Fruit fly (Drosophila melanogaster) whole organism: ENCODE data around the gene CG45073.

Experiments used
- EcR ChIP-seq, 2 experiments: fragments of >200 bp; optimal IDR thresholded peaks; 2 replicates each; lab custom pipeline; 2017; ENCODE audit warnings: missing biosample characterization in 2 of 2, missing genetic modification characterization in 2 of 2, missing genetic modification reagents in 2 of 2
- pan ChIP-seq: fragments of >200 bp; optimal IDR thresholded peaks from 2 replicates; lab custom pipeline; 2017

DNA sequence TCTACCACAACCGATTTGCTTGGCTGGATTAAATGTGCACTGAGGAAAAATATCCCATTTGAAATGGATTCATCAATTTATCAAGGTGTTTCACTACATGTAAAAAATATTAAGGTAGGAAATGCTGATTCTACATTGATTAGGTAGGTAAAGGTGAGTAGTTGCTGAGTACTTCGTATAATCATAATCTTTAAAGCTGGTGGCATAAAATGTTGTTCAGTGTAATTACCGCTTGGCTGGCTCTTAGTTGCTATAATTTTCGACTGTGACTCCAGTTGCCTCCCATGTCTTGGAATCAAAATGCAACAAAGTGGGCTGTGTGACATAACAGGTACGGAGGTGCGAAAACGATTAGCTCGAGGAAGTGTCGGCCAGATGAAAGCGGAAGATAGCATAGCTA, 1.4 kb downstream of the CG45073 start, which contains the start of gene CG45072:
- TF ChIP-seq pan (lab: Kevin White, UChicago) (no peak), EcR (GFP tag; optimal IDR thresholded peaks at IDR 0.05; lab: Kevin White, UChicago) (no peak)
